Fruit fly (Drosophila melanogaster) whole organism: ENCODE data around the gene Rbp6.

Experiments used
- CG8478 ChIP-seq: fragments of >200 bp; optimal IDR thresholded peaks from 2 replicates; lab custom pipeline; 2018; ENCODE audit warnings: inconsistent platforms
- Dll ChIP-seq: fragments of >200 bp; optimal IDR thresholded peaks from 2 replicates; lab custom pipeline; 2017
- EcR ChIP-seq, 2 experiments: fragments of >200 bp; optimal IDR thresholded peaks; 2 replicates each; lab custom pipeline; 2017; ENCODE audit warnings: missing biosample characterization in 2 of 2, missing genetic modification characterization in 2 of 2, missing genetic modification reagents in 2 of 2
- pan ChIP-seq: fragments of >200 bp; optimal IDR thresholded peaks from 2 replicates; lab custom pipeline; 2017
- psq ChIP-seq: fragments of >200 bp; optimal IDR thresholded peaks from 2 replicates; lab custom pipeline; 2017
- usp ChIP-seq: fragments of >200 bp; optimal IDR thresholded peaks from 2 replicates; lab custom pipeline; 2017; ENCODE audit warnings: missing biosample characterization, missing genetic modification characterization, mixed read lengths

Gene Rbp6

dm6 chr3L:17238129-17238732 lies at the start of gene Rbp6:
Rbp6 (minus strand) TSS chr3L:17238212.
- no peak for TF ChIP-seq psq
- TF ChIP-seq EcR (GFP tag; optimal IDR thresholded peaks at IDR 0.05; lab: Kevin White, UChicago): no peak
- no peak for TF ChIP-seq usp (GFP tag; lab: Kevin White, UChicago)
- TF ChIP-seq Dll (lab: Kevin White, UChicago): no peak
- TF ChIP-seq pan (lab: Kevin White, UChicago): no peak

dm6 chr3L:17269463-17269862 lies 31.5 kb upstream of the Rbp6 start:
- TF ChIP-seq psq (no peak), CG8478 (lab: Kevin White, UChicago) (no peak), Dll (lab: Kevin White, UChicago) (no peak)

- TF ChIP-seq EcR (GFP tag; optimal IDR thresholded peaks at IDR 0.05; lab: Kevin White, UChicago) (no peak), CG8478 (lab: Kevin White, UChicago) (no peak), usp (GFP tag; lab: Kevin White, UChicago) (no peak), Dll (lab: Kevin White, UChicago) (no peak), pan (lab: Kevin White, UChicago) (no peak)
Observed at dm6 chr3L:17264116-17264515, 26.1 kb upstream of the Rbp6 start, which contains the start of gene CG13723. CG13723 (plus strand) TSS chr3L:17264416.

dm6 chr3L:17257199-17257598 lies 19.2 kb upstream of the Rbp6 start:
- TF ChIP-seq Dll (lab: Kevin White, UChicago) (no peak), CG8478 (lab: Kevin White, UChicago) (no peak), psq (no peak), EcR (GFP tag; optimal IDR thresholded peaks at IDR 0.05; lab: Kevin White, UChicago) (no peak), usp (GFP tag; lab: Kevin White, UChicago) (no peak), pan (lab: Kevin White, UChicago) (no peak)

dm6 chr3L:17253887-17254581 lies 16.0 kb upstream of the Rbp6 start, which contains the start of gene CG6497:
CG6497 (minus strand) TSS chr3L:17253937.
- TF ChIP-seq CG8478 (lab: Kevin White, UChicago) (no peak), pan (lab: Kevin White, UChicago) (no peak), EcR (GFP tag; optimal IDR thresholded peaks at IDR 0.05; lab: Kevin White, UChicago) (no peak), Dll (lab: Kevin White, UChicago) (no peak), usp (GFP tag; lab: Kevin White, UChicago) (no peak), psq (no peak)

dm6 chr3L:17245594-17245993 lies 7.6 kb upstream of the Rbp6 start:
- TF ChIP-seq Dll (lab: Kevin White, UChicago) (no peak), psq (no peak), CG8478 (lab: Kevin White, UChicago) (no peak), EcR (GFP tag; optimal IDR thresholded peaks at IDR 0.05; lab: Kevin White, UChicago) (no peak), usp (GFP tag; lab: Kevin White, UChicago) (no peak), pan (lab: Kevin White, UChicago) (no peak)

dm6 chr3L:17243136-17243535 lies 5.1 kb upstream of the Rbp6 start, which contains the start of gene CG7707:
CG7707 (plus strand) TSS chr3L:17243436.
- TF ChIP-seq CG8478 (lab: Kevin White, UChicago) (no peak), usp (GFP tag; lab: Kevin White, UChicago) (no peak), psq (no peak), Dll (lab: Kevin White, UChicago) (no peak), EcR (GFP tag; optimal IDR thresholded peaks at IDR 0.05; lab: Kevin White, UChicago) (no peak), pan (lab: Kevin White, UChicago) (no peak)

dm6 chr3L:17242078-17242613 lies 4.1 kb upstream of the Rbp6 start, which contains the start of gene Afg3l2:
Afg3l2 (minus strand) TSS chr3L:17242128.
- TF ChIP-seq usp (GFP tag; lab: Kevin White, UChicago) (no peak), Dll (lab: Kevin White, UChicago) (no peak), pan (lab: Kevin White, UChicago) (no peak), EcR (GFP tag; optimal IDR thresholded peaks at IDR 0.05; lab: Kevin White, UChicago) (no peak), psq (no peak), CG8478 (lab: Kevin White, UChicago) (no peak)

dm6 chr3L:17237003-17237402 lies 1.0 kb downstream of the Rbp6 start:
- no peak for TF ChIP-seq EcR (GFP tag; optimal IDR thresholded peaks at IDR 0.05; lab: Kevin White, UChicago)

- TF ChIP-seq usp (GFP tag; lab: Kevin White, UChicago): no peak
- TF ChIP-seq psq: no peak
- TF ChIP-seq CG8478 (lab: Kevin White, UChicago): no peak
- no peak for TF ChIP-seq pan (lab: Kevin White, UChicago)
- TF ChIP-seq Dll (lab: Kevin White, UChicago): no peak
- no peak for TF ChIP-seq EcR (GFP tag; optimal IDR thresholded peaks at IDR 0.05; lab: Kevin White, UChicago)
Observed at dm6 chr3L:17226330-17226729, 11.7 kb downstream of the Rbp6 start.

dm6 chr3L:17219299-17219698 lies 18.7 kb downstream of the Rbp6 start:
- TF ChIP-seq CG8478 (lab: Kevin White, UChicago): no peak
- TF ChIP-seq usp (GFP tag; lab: Kevin White, UChicago): no peak
- no peak for TF ChIP-seq pan (lab: Kevin White, UChicago)
- no peak for TF ChIP-seq EcR (GFP tag; optimal IDR thresholded peaks at IDR 0.05; lab: Kevin White, UChicago)
- no peak for TF ChIP-seq psq

- no peak for TF ChIP-seq usp (GFP tag; lab: Kevin White, UChicago)
- no peak for TF ChIP-seq Dll (lab: Kevin White, UChicago)
- no peak for TF ChIP-seq CG8478 (lab: Kevin White, UChicago)
- no peak for TF ChIP-seq psq
- TF ChIP-seq EcR (GFP tag; optimal IDR thresholded peaks at IDR 0.05; lab: Kevin White, UChicago): no peak
- no peak for TF ChIP-seq pan (lab: Kevin White, UChicago)
Observed at dm6 chr3L:17216263-17216662, 21.7 kb downstream of the Rbp6 start.
